Fruit fly (Drosophila melanogaster) whole organism, embryonic: Measurements from ENCODE around the gene CG32305.

Experiments
- Adf1 ChIP-seq: fragments of 200-800 bp; sonication (Bioruptor generic); IDR thresholded peaks from 2 replicates; pipeline ENCODE4 v1.3.6; 2022; ENCODE audit warnings: missing biosample characterization, missing genetic modification characterization
- Bdp1 ChIP-seq: fragments of 200-800 bp; sonication (Bioruptor generic); optimal IDR thresholded peaks from 3 replicates; lab custom pipeline; 2016; ENCODE audit warnings: missing biosample characterization, missing genetic modification characterization
- CG13287 ChIP-seq: fragments of 200-800 bp; sonication (Bioruptor generic); IDR thresholded peaks from 2 replicates; pipeline ENCODE4 v1.3.6; 2022; ENCODE audit warnings: missing biosample characterization, missing genetic modification characterization; ENCODE audit not compliant: partially characterized antibody
- CG14050 ChIP-seq: fragments of 200-800 bp; sonication (Bioruptor generic); IDR thresholded peaks from 3 replicates; pipeline ENCODE4 v1.3.6; 2022; ENCODE audit warnings: missing biosample characterization, missing genetic modification characterization
- CG14667 ChIP-seq: fragments of 200-800 bp; sonication (Bioruptor generic); IDR thresholded peaks from 2 replicates; pipeline ENCODE4 v1.3.6; 2022; ENCODE audit warnings: missing biosample characterization, missing genetic modification characterization
- CG31224 ChIP-seq: fragments of 200-800 bp; sonication (Bioruptor generic); IDR thresholded peaks from 2 replicates; pipeline ENCODE4 v1.3.6; 2022; ENCODE audit warnings: missing biosample characterization, missing genetic modification characterization
- CG31365 ChIP-seq: fragments of 200-800 bp; sonication (Bioruptor generic); optimal IDR thresholded peaks from 2 replicates; lab custom pipeline; 2018; ENCODE audit warnings: missing biosample characterization, mild to moderate bottlenecking, missing genetic modification characterization
- CG31388 ChIP-seq: fragments of 200-800 bp; sonication (Bioruptor generic); optimal IDR thresholded peaks from 2 replicates; lab custom pipeline; 2016; ENCODE audit warnings: missing biosample characterization, missing genetic modification characterization
- CG3407 ChIP-seq: fragments of 200-800 bp; sonication (Bioruptor generic); optimal IDR thresholded peaks from 2 replicates; lab custom pipeline; 2018; ENCODE audit warnings: missing biosample characterization, mild to moderate bottlenecking, missing genetic modification characterization
- CG5245 ChIP-seq: fragments of 200-800 bp; sonication (Bioruptor generic); optimal IDR thresholded peaks from 3 replicates; lab custom pipeline; 2016; ENCODE audit warnings: missing biosample characterization, missing genetic modification characterization
- Deaf1 ChIP-seq: fragments of 200-800 bp; optimal IDR thresholded peaks from 3 replicates; lab custom pipeline; 2019; ENCODE audit warnings: missing biosample characterization, mild to moderate bottlenecking, missing genetic modification characterization, moderate library complexity
- Dfd ChIP-seq, 2 experiments: fragments of >200 bp; optimal IDR thresholded peaks; 2 replicates each; lab custom pipeline; 2017; ENCODE audit warnings: missing biosample characterization in 2 of 2, missing genetic modification characterization in 2 of 2
- Kr ChIP-seq: fragments of 200-800 bp; sonication (Bioruptor generic); optimal IDR thresholded peaks from 2 replicates; lab custom pipeline; 2017; ENCODE audit warnings: missing biosample characterization, mild to moderate bottlenecking, missing genetic modification characterization
- Ptx1 ChIP-seq: fragments of 200-800 bp; sonication (Bioruptor generic); IDR thresholded peaks from 2 replicates; pipeline ENCODE4 v1.3.6; 2022; ENCODE audit warnings: missing biosample characterization, missing genetic modification characterization
- Tbp ChIP-seq: fragments of >200 bp; optimal IDR thresholded peaks from 2 replicates; lab custom pipeline; 2018; ENCODE audit warnings: missing biosample characterization, missing genetic modification characterization
- Trl ChIP-seq, 3 experiments: fragments of >200 bp in 2 of 3; fragments of 200-800 bp in 1 of 3; sonication (Bioruptor generic) in 1 of 3; optimal IDR thresholded peaks; 2 replicates in 1 of 3; 3 replicates in 2 of 3; lab custom pipeline; 2016 to 2017; ENCODE audit warnings: missing biosample characterization in 1 of 3, missing genetic modification characterization in 1 of 3
- Usf ChIP-seq: fragments of 200-800 bp; sonication (Bioruptor generic); optimal IDR thresholded peaks from 2 replicates; lab custom pipeline; 2017; ENCODE audit warnings: missing genotype, missing biosample characterization, missing genetic modification characterization
- abd-A ChIP-seq: fragments of 200-800 bp; sonication (Bioruptor generic); optimal IDR thresholded peaks from 3 replicates; lab custom pipeline; 2019; ENCODE audit warnings: missing biosample characterization, mild to moderate bottlenecking, missing genetic modification characterization, moderate library complexity
- amos ChIP-seq: fragments of 200-800 bp; sonication (Bioruptor generic); IDR thresholded peaks from 2 replicates; pipeline ENCODE4 v1.3.6; 2022; ENCODE audit warnings: missing biosample characterization, missing genetic modification characterization; ENCODE audit not compliant: partially characterized antibody
- chinmo ChIP-seq: fragments of 200-800 bp; sonication (Bioruptor generic); IDR thresholded peaks from 4 replicates; pipeline ENCODE4 v1.3.6; 2022; ENCODE audit warnings: missing biosample characterization, missing genetic modification characterization; ENCODE audit not compliant: partially characterized antibody
- ci ChIP-seq: fragments of 200-800 bp; sonication (Bioruptor generic); IDR thresholded peaks from 3 replicates; pipeline ENCODE4 v1.3.6; 2022; ENCODE audit warnings: missing biosample characterization, missing genetic modification characterization
- crp ChIP-seq, 2 experiments: fragments of 200-800 bp; sonication (Bioruptor generic); optimal IDR thresholded peaks; 2 replicates in 1 of 2; 3 replicates in 1 of 2; lab custom pipeline; 2017; ENCODE audit warnings: missing biosample characterization in 2 of 2, missing genetic modification characterization in 2 of 2, mild to moderate bottlenecking in 1 of 2, moderate library complexity in 1 of 2
- dati ChIP-seq: fragments of 200-800 bp; sonication (Bioruptor generic); IDR thresholded peaks from 2 replicates; pipeline ENCODE4 v1.3.6; 2022; ENCODE audit warnings: missing biosample characterization, missing genetic modification characterization
- lov ChIP-seq, 2 experiments: fragments of 200-800 bp in 1 of 2; fragments of >200 bp in 1 of 2; sonication (Bioruptor generic) in 1 of 2; IDR thresholded peaks in 1 of 2; optimal IDR thresholded peaks in 1 of 2; 2 replicates in 1 of 2; 3 replicates in 1 of 2; pipeline versions ENCODE4 v1.3.6 to Lab custom; 2017 to 2022; ENCODE audit warnings: missing biosample characterization in 1 of 2, missing genetic modification characterization in 1 of 2
- nerfin-1 ChIP-seq: fragments of 200-800 bp; sonication (Bioruptor generic); optimal IDR thresholded peaks from 3 replicates; lab custom pipeline; 2019; ENCODE audit warnings: missing biosample characterization, mild to moderate bottlenecking, missing genetic modification characterization, moderate library complexity
- pb ChIP-seq: fragments of 200-800 bp; sonication (Bioruptor generic); optimal IDR thresholded peaks from 3 replicates; lab custom pipeline; 2016; ENCODE audit warnings: missing biosample characterization, missing genetic modification characterization
- prd ChIP-seq, 3 experiments: fragments of >200 bp in 2 of 3; fragments of 200-800 bp in 1 of 3; sonication (Bioruptor generic) in 1 of 3; optimal IDR thresholded peaks in 2 of 3; IDR thresholded peaks in 1 of 3; 2 replicates in 2 of 3; 3 replicates in 1 of 3; pipeline versions ENCODE4 v1.3.6 to Lab custom; 2017 to 2022; ENCODE audit warnings: missing biosample characterization in 1 of 3, missing genetic modification characterization in 1 of 3
- scrt ChIP-seq: fragments of 200-800 bp; sonication (Bioruptor generic); optimal IDR thresholded peaks from 2 replicates; lab custom pipeline; 2018; ENCODE audit warnings: missing biosample characterization, mild to moderate bottlenecking, missing genetic modification characterization, moderate library complexity
- slbo ChIP-seq: fragments of 200-800 bp; sonication (Bioruptor generic); IDR thresholded peaks from 2 replicates; pipeline ENCODE4 v1.3.6; 2022; ENCODE audit warnings: missing biosample characterization, missing genetic modification characterization
- so ChIP-seq: fragments of 200-800 bp; sonication (Bioruptor generic); IDR thresholded peaks from 3 replicates; pipeline ENCODE4 v1.3.6; 2022; ENCODE audit warnings: missing biosample characterization, missing genetic modification characterization
- unc-4 ChIP-seq: fragments of 200-800 bp; sonication (Bioruptor generic); IDR thresholded peaks from 2 replicates; pipeline ENCODE4 v1.3.6; 2022; ENCODE audit warnings: missing biosample characterization, missing genetic modification characterization; ENCODE audit not compliant: partially characterized antibody

CG32305 gene

dm6 chr3L:2272669-2273068, 24.2 kb downstream of the CG32305 start, which contains the start of gene yellow-g:
yellow-g (minus strand) TSS chr3L:2272769.
- no peak for TF ChIP-seq CG5245 (GFP tag; lab: Kevin White, UChicago)

dm6 chr3L:2273392-2273791, 25.0 kb downstream of the CG32305 start:
- TF ChIP-seq Tbp (GFP tag; lab: Kevin White, UChicago) (no peak), amos (GFP tag; lab: Robert Waterston, UW) (peak; percentile 46; the same call in 1 of the 2 replicates), CG31388 (GFP tag; lab: Kevin White, UChicago) (no peak), CG14667 (GFP tag; lab: Robert Waterston, UW) (no peak), Bdp1 (GFP tag; lab: Kevin White, UChicago) (peak; percentile 22), ci (GFP tag; lab: Robert Waterston, UW) (no peak)

dm6 chr3L:2276250-2276649, 27.8 kb downstream of the CG32305 start, which contains the start of gene yellow-g2:
yellow-g2 (plus strand) TSS chr3L:2276550.
- TF ChIP-seq pb (GFP tag; lab: Kevin White, UChicago) (no peak), nerfin-1 (no peak), CG14050 (GFP tag; lab: Robert Waterston, UW) (no peak), Dfd (GFP tag; optimal IDR thresholded peaks at IDR 0.05; lab: Kevin White, UChicago) (no peak), prd (optimal IDR thresholded peaks at IDR 0.05; lab: Kevin White, UChicago) (no peak), prd (GFP tag; IDR thresholded peaks at IDR 0.05; lab: Robert Waterston, UW) (no peak), Kr (no peak), CG3407 (GFP tag; lab: Kevin White, UChicago) (no peak), slbo (GFP tag; lab: Robert Waterston, UW) (no peak), so (no peak)

- TF ChIP-seq Trl (optimal IDR thresholded peaks at IDR 0.05; lab: Kevin White, UChicago), result peak; percentile 4 to 38
- TF ChIP-seq Trl (GFP tag; optimal IDR thresholded peaks at IDR 0.05; lab: Kevin White, UChicago), result no peak
- peak; percentile 17; the same call in 1 of the 2 replicates for TF ChIP-seq CG13287
- TF ChIP-seq unc-4 (GFP tag; lab: Robert Waterston, UW), result 0 out of 2 replicates have a peak, but pooled peaks have one; percentile 29
- no peak for TF ChIP-seq Usf
- peak; percentile 88 for TF ChIP-seq Deaf1 (tag; lab: Kevin White, UChicago)
- no peak for TF ChIP-seq dati (GFP tag; lab: Robert Waterston, UW)
- TF ChIP-seq CG31365 (tag; lab: Kevin White, UChicago), result no peak
- peak; percentile 100 for TF ChIP-seq scrt (GFP tag; lab: Kevin White, UChicago)
- TF ChIP-seq abd-A (tag; lab: Kevin White, UChicago), result peak; percentile 4
- no peak for TF ChIP-seq lov (optimal IDR thresholded peaks at IDR 0.05; lab: Kevin White, UChicago)
- no peak for TF ChIP-seq lov (GFP tag; IDR thresholded peaks at IDR 0.05; lab: Robert Waterston, UW)
- peak; percentile 88 for TF ChIP-seq Adf1 (GFP tag; lab: Robert Waterston, UW)
- TF ChIP-seq CG31224 (GFP tag; lab: Robert Waterston, UW), result peak; percentile 99
- TF ChIP-seq Ptx1 (GFP tag; lab: Robert Waterston, UW), result no peak
- peak in 1 of 2 experiments; percentile 69 for TF ChIP-seq crp (GFP tag; optimal IDR thresholded peaks at IDR 0.05; lab: Kevin White, UChicago)
- 0 out of 4 replicates have a peak, but pooled peaks have one; percentile 51 for TF ChIP-seq chinmo (GFP tag; lab: Robert Waterston, UW)
These were observed 34.1 kb downstream of the CG32305 start, which contains the start of gene MsR2 for dm6 chr3L:2282506-2282905. MsR2 (plus strand) TSS chr3L:2282883.
